Worm (Caenorhabditis elegans) whole organism, L4 larva: ENCODE measurements around the gene ttr-24.

ENCODE experiments used
- F10B5.3 ChIP-seq: sonication (generic microtip); optimal IDR thresholded peaks from 2 replicates; lab custom pipeline; 2016; ENCODE audit warnings: mild to moderate bottlenecking, missing genetic modification characterization, missing compliant biosample characterization
- F26F4.8 ChIP-seq: fragments of 200-800 bp; sonication (Bioruptor generic); conservative IDR thresholded peaks from 2 replicates; pipeline ENCODE4 v1.3.6; 2022; ENCODE audit warnings: missing genetic modification characterization, missing compliant biosample characterization
- T20F7.1 ChIP-seq: fragments of 200-800 bp; sonication (Bioruptor generic); optimal IDR thresholded peaks from 2 replicates; lab custom pipeline; 2018; ENCODE audit warnings: mild to moderate bottlenecking, missing genetic modification characterization, missing compliant biosample characterization
- T26A8.4 ChIP-seq: fragments of 200-800 bp; sonication (Bioruptor generic); IDR thresholded peaks from 2 replicates; pipeline ENCODE4 v1.3.6; 2022; ENCODE audit warnings: missing genetic modification characterization, missing compliant biosample characterization
- Y105C5A.15 ChIP-seq: fragments of 200-800 bp; sonication (Bioruptor generic); IDR thresholded peaks from 2 replicates; pipeline ENCODE4 v1.3.6; 2022; ENCODE audit warnings: missing genetic modification characterization, missing compliant biosample characterization
- Y48G9A.11 ChIP-seq: fragments of 200-800 bp; sonication (Bioruptor generic); IDR thresholded peaks from 2 replicates; pipeline ENCODE4 v1.3.6; 2022; ENCODE audit warnings: missing genetic modification reagents, missing genetic modification characterization, missing compliant biosample characterization
- ZK546.5 ChIP-seq, 2 experiments: sonication (generic microtip); optimal IDR thresholded peaks; 2 replicates each; lab custom pipeline; 2017; ENCODE audit warnings: missing biosample characterization in 2 of 2, missing genetic modification characterization in 2 of 2
- aha-1 ChIP-seq: fragments of 150-350 bp; peaks from one replicate; lab custom pipeline; 2014; ENCODE audit warnings: missing biosample characterization, missing genetic modification characterization
- aly-2 ChIP-seq: sonication (generic microtip); optimal IDR thresholded peaks from 2 replicates; lab custom pipeline; 2018; ENCODE audit warnings: missing biosample characterization, missing genetic modification characterization
- attf-4 ChIP-seq: sonication (generic microtip); optimal IDR thresholded peaks from 3 replicates; lab custom pipeline; 2017; ENCODE audit warnings: missing biosample characterization, missing genetic modification characterization
- ceh-62 ChIP-seq: sonication (generic microtip); optimal IDR thresholded peaks from 2 replicates; lab custom pipeline; 2017; ENCODE audit warnings: missing biosample characterization, missing genetic modification characterization
- ceh-82 ChIP-seq: sonication (generic microtip); optimal IDR thresholded peaks from 2 replicates; lab custom pipeline; 2017; ENCODE audit warnings: missing biosample characterization, missing genetic modification characterization
- cey-2 ChIP-seq: sonication (generic microtip); optimal IDR thresholded peaks from 3 replicates; lab custom pipeline; 2017; ENCODE audit warnings: missing genetic modification characterization, mild to moderate bottlenecking, missing compliant biosample characterization, antibody characterized with exemption, borderline replicate concordance; ENCODE audit not compliant: insufficient read depth
- fkh-10 ChIP-seq: fragments of 150-350 bp; optimal IDR thresholded peaks from 2 replicates; lab custom pipeline; 2014; ENCODE audit warnings: missing biosample characterization, missing genetic modification reagents, missing genetic modification characterization
- jun-1 ChIP-seq: fragments of 150-350 bp; optimal IDR thresholded peaks from 2 replicates; lab custom pipeline; 2014; ENCODE audit warnings: missing biosample characterization, missing genetic modification reagents, missing genetic modification characterization
- lin-1 ChIP-seq: fragments of 200-800 bp; sonication (Bioruptor generic); IDR thresholded peaks from 2 replicates; pipeline ENCODE4 v1.3.6; 2022; ENCODE audit warnings: missing genetic modification reagents, missing genetic modification characterization, missing compliant biosample characterization
- lin-15B ChIP-seq: fragments of 150-350 bp; sonication (generic microtip); optimal IDR thresholded peaks from 3 replicates; lab custom pipeline; 2014; ENCODE audit warnings: missing biosample characterization, missing genetic modification characterization
- lin-29 ChIP-seq: fragments of 200-800 bp; sonication (Bioruptor generic); IDR thresholded peaks from 2 replicates; pipeline ENCODE4 v1.3.6; 2022; ENCODE audit warnings: missing genetic modification reagents, missing genetic modification characterization, missing compliant biosample characterization
- lin-38 ChIP-seq: fragments of 200-800 bp; sonication (Bioruptor generic); IDR thresholded peaks from 2 replicates; pipeline ENCODE4 v1.3.6; 2022; ENCODE audit warnings: missing genetic modification reagents, missing genetic modification characterization, missing compliant biosample characterization
- nhr-111 ChIP-seq: fragments of 200-800 bp; sonication (Bioruptor generic); optimal IDR thresholded peaks from 2 replicates; lab custom pipeline; 2018; ENCODE audit warnings: mild to moderate bottlenecking, missing genetic modification characterization, missing compliant biosample characterization
- nhr-237 ChIP-seq: sonication (generic microtip); optimal IDR thresholded peaks from 2 replicates; lab custom pipeline; 2017; ENCODE audit warnings: missing biosample characterization, missing genetic modification characterization
- nhr-42 ChIP-seq: fragments of 200-800 bp; sonication (Bioruptor generic); IDR thresholded peaks from 2 replicates; pipeline ENCODE4 v1.3.6; 2022; ENCODE audit warnings: missing genetic modification characterization, missing compliant biosample characterization
- nhr-76 ChIP-seq: fragments of 150-350 bp; optimal IDR thresholded peaks from 2 replicates; lab custom pipeline; 2014; ENCODE audit warnings: missing biosample characterization, missing genetic modification characterization
- php-3 ChIP-seq: fragments of 200-800 bp; sonication (Bioruptor generic); IDR thresholded peaks from 2 replicates; pipeline ENCODE4 v1.3.6; 2022; ENCODE audit warnings: missing genetic modification reagents, missing genetic modification characterization, missing compliant biosample characterization
- saeg-2 ChIP-seq: fragments of 200-800 bp; sonication (Bioruptor generic); IDR thresholded peaks from 2 replicates; pipeline ENCODE4 v1.3.6; 2022; ENCODE audit warnings: missing genetic modification reagents, missing genetic modification characterization, missing compliant biosample characterization
- sdz-12 ChIP-seq: fragments of 200-800 bp; sonication (Bioruptor generic); optimal IDR thresholded peaks from 2 replicates; lab custom pipeline; 2018; ENCODE audit warnings: mild to moderate bottlenecking, missing genetic modification characterization, missing compliant biosample characterization
- set-16 ChIP-seq: fragments of 200-800 bp; sonication (Bioruptor generic); IDR thresholded peaks from 2 replicates; pipeline ENCODE4 v1.3.6; 2022; ENCODE audit warnings: missing genetic modification reagents, missing genetic modification characterization, missing compliant biosample characterization
- snpc-1.2 ChIP-seq: fragments of 200-800 bp; sonication (Bioruptor generic); IDR thresholded peaks from 2 replicates; pipeline ENCODE4 v1.3.6; 2022; ENCODE audit warnings: missing genetic modification reagents, missing genetic modification characterization, missing compliant biosample characterization
- spr-1 ChIP-seq: sonication (generic microtip); optimal IDR thresholded peaks from 2 replicates; lab custom pipeline; 2016; ENCODE audit warnings: mild to moderate bottlenecking, missing genetic modification characterization, missing compliant biosample characterization
- spr-3 ChIP-seq: fragments of 200-800 bp; sonication (Bioruptor generic); optimal IDR thresholded peaks from 2 replicates; lab custom pipeline; 2018; ENCODE audit warnings: mild to moderate bottlenecking, missing genetic modification characterization, missing compliant biosample characterization
- tra-1 ChIP-seq: fragments of 200-800 bp; sonication (Bioruptor generic); IDR thresholded peaks from 2 replicates; pipeline ENCODE4 v1.3.6; 2022; ENCODE audit warnings: missing genetic modification reagents, missing genetic modification characterization, missing compliant biosample characterization
- zfp-2 ChIP-seq: sonication (generic microtip); optimal IDR thresholded peaks from 2 replicates; lab custom pipeline; 2016; ENCODE audit warnings: mild to moderate bottlenecking, missing genetic modification characterization, missing compliant biosample characterization
- zfp-3 ChIP-seq: fragments of 200-800 bp; sonication (Bioruptor generic); conservative IDR thresholded peaks from 2 replicates; pipeline ENCODE4 v1.3.6; 2022; ENCODE audit warnings: missing genetic modification reagents, missing genetic modification characterization, missing compliant biosample characterization
- zip-2 ChIP-seq: fragments of 150-350 bp; optimal IDR thresholded peaks from 2 replicates; lab custom pipeline; 2014; ENCODE audit warnings: missing biosample characterization, missing genetic modification characterization

ttr-24 gene

ce11 chrV:18566352-18566751 is 9.9 kb upstream of the ttr-24 start:
- TF ChIP-seq Y48G9A.11 (GFP tag; lab: Robert Waterston, UW) = peak; percentile 51; the same call in 1 of the 2 replicates

ce11 chrV:18565621-18566020 is 9.2 kb upstream of the ttr-24 start:
- TF ChIP-seq snpc-1.2 = no peak
- no peak for TF ChIP-seq attf-4 (tag; lab: Kevin White, UChicago)
- no peak for TF ChIP-seq nhr-42
- TF ChIP-seq zfp-3 = no peak
- TF ChIP-seq ceh-62 (tag; lab: Kevin White, UChicago) = no peak
- no peak for TF ChIP-seq cey-2 (tag; lab: Kevin White, UChicago)
- TF ChIP-seq php-3 = no peak
- no peak for TF ChIP-seq ZK546.5 (tag; optimal IDR thresholded peaks at IDR 0.05; lab: Kevin White, UChicago)
- TF ChIP-seq tra-1 (GFP tag; lab: Robert Waterston, UW) = no peak
- TF ChIP-seq spr-1 (tag; lab: Kevin White, UChicago) = no peak
- no peak for TF ChIP-seq lin-1 (GFP tag; lab: Robert Waterston, UW)
- TF ChIP-seq, all 104 proteins: peak for 0

- TF ChIP-seq ceh-62 (tag; lab: Kevin White, UChicago) = no peak
- TF ChIP-seq F10B5.3 (tag; lab: Kevin White, UChicago) = no peak
Observed at ce11 chrV:18564786-18565185, 8.3 kb upstream of the ttr-24 start, which contains the start of gene srg-34. srg-34 (minus strand) TSS chrV:18564886.

- TF ChIP-seq nhr-111 (no peak), aha-1 (tag; lab: Kevin White, UChicago) (peak; percentile 54)
Observed at ce11 chrV:18560944-18561343, 4.5 kb upstream of the ttr-24 start.

ce11 chrV:18560188-18560587 is 3.7 kb upstream of the ttr-24 start, which contains the start of gene ttr-26:
ttr-26 (minus strand) TSS chrV:18560288.
- TF ChIP-seq zip-2 (tag; lab: Kevin White, UChicago) (no peak), saeg-2 (GFP tag; lab: Robert Waterston, UW) (no peak), lin-38 (GFP tag; lab: Robert Waterston, UW) (no peak), T20F7.1 (no peak), fkh-10 (GFP tag; lab: Kevin White, UChicago) (no peak), nhr-76 (tag; lab: Kevin White, UChicago) (no peak), F26F4.8 (GFP tag; lab: Robert Waterston, UW) (no peak), Y105C5A.15 (GFP tag; lab: Robert Waterston, UW) (no peak), aly-2 (no peak), nhr-237 (tag; lab: Kevin White, UChicago) (no peak), T26A8.4 (GFP tag; lab: Robert Waterston, UW) (no peak), sdz-12 (GFP tag; lab: Kevin White, UChicago) (no peak), lin-15B (tag; lab: Kevin White, UChicago) (no peak), spr-3 (GFP tag; lab: Kevin White, UChicago) (no peak), set-16 (no peak), lin-29 (GFP tag; lab: Robert Waterston, UW) (no peak)

ce11 chrV:18553750-18554149 is 2.7 kb downstream of the ttr-24 start, which contains the start of gene Y51A2D.8:
Y51A2D.8 (minus strand) TSS chrV:18553850.
- TF ChIP-seq jun-1 (tag; lab: Kevin White, UChicago) = no peak
- no peak for TF ChIP-seq zfp-2 (tag; lab: Kevin White, UChicago)
- TF ChIP-seq php-3 = no peak
- TF ChIP-seq T20F7.1 = no peak
- TF ChIP-seq nhr-111 = no peak
- TF ChIP-seq ceh-82 (tag; lab: Kevin White, UChicago) = no peak
